Worm (Caenorhabditis elegans): ENCODE results near the gene lon-3.

DNA sequence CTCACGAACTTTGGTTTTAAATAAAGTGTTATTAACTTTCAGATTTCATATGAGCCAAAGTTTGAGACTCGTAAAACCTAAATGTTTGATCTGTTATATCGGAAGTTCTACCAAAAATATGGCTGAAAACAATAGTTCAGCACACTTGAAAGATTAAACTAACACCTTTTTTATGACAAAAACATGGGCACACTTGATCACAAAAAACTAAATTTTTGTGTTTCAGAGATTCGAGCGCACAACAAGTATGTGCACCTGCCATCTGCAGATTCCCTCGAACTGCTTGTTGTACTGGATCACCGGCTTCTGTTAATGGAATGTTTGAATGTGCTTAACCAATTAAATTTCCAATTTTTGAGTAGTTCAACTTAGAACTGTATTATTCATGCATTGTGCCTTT is 44.7 kb downstream of the lon-3 start:
- TF ChIP-seq him-1 (tag; optimal IDR thresholded peaks at IDR 0.05) (no peak), W03F9.2 (tag; optimal IDR thresholded peaks at IDR 0.05) (no peak), dao-5 (tag; optimal IDR thresholded peaks at IDR 0.05) (no peak)
